Worm (Caenorhabditis elegans): ENCODE measurements around the gene F09B12.5.

The F09B12.5 gene

ce11 chrX:15056737-15057136 lies 27.8 kb upstream of the F09B12.5 start, which contains the start of gene H03G16.5:
Gene H03G16.5 (minus strand): TSS chrX:15056837.
- TF ChIP-seq aly-1 (tag; optimal IDR thresholded peaks at IDR 0.05): no peak
- no peak for TF ChIP-seq B0310.2 (tag; optimal IDR thresholded peaks at IDR 0.05)
- TF ChIP-seq ceh-36 (tag; optimal IDR thresholded peaks at IDR 0.05): no peak
- TF ChIP-seq sea-1 (GFP tag; conservative IDR thresholded peaks at IDR 0.05): no peak
- no peak for TF ChIP-seq F13C5.2 (tag; optimal IDR thresholded peaks at IDR 0.05)
- no peak for TF ChIP-seq ama-1 (optimal IDR thresholded peaks at IDR 0.05)
- TF ChIP-seq pes-1 (GFP tag; IDR thresholded peaks at IDR 0.05): no peak

ce11 chrX:15057900-15058299 lies 26.6 kb upstream of the F09B12.5 start:
- TF ChIP-seq ama-1 (optimal IDR thresholded peaks at IDR 0.05): no peak
- no peak for TF ChIP-seq tra-4 (tag; optimal IDR thresholded peaks at IDR 0.05)
- no peak for TF ChIP-seq aly-1 (tag; optimal IDR thresholded peaks at IDR 0.05)
- no peak for TF ChIP-seq tbx-11 (GFP tag; IDR thresholded peaks at IDR 0.05)
- no peak for TF ChIP-seq ceh-13 (GFP tag; optimal IDR thresholded peaks at IDR 0.05)
- TF ChIP-seq hnd-1 (tag; optimal IDR thresholded peaks at IDR 0.05): no peak
- TF ChIP-seq hmbx-1 (tag; optimal IDR thresholded peaks at IDR 0.05): no peak
- TF ChIP-seq pes-1 (GFP tag; IDR thresholded peaks at IDR 0.05): no peak

- no peak for TF ChIP-seq ama-1 (optimal IDR thresholded peaks at IDR 0.05)
- no peak for TF ChIP-seq ceh-13 (GFP tag; optimal IDR thresholded peaks at IDR 0.05)
- no peak for TF ChIP-seq hmbx-1 (tag; optimal IDR thresholded peaks at IDR 0.05)
- no peak for TF ChIP-seq aly-1 (tag; optimal IDR thresholded peaks at IDR 0.05)
- TF ChIP-seq tbx-37 (GFP tag; conservative IDR thresholded peaks at IDR 0.05): no peak
- TF ChIP-seq hnd-1 (tag; optimal IDR thresholded peaks at IDR 0.05): no peak
- no peak for TF ChIP-seq B0310.2 (tag; optimal IDR thresholded peaks at IDR 0.05)
These were observed 24.2 kb upstream of the F09B12.5 start, which contains the start of gene fbxa-96 for ce11 chrX:15060303-15060702. Gene fbxa-96 (minus strand): TSS chrX:15060403.

ce11 chrX:15069242-15069641 lies 15.3 kb upstream of the F09B12.5 start, which contains the start of gene mam-6:
Gene mam-6 (minus strand): TSS chrX:15069342.
- TF ChIP-seq flt-1 (GFP tag; IDR thresholded peaks at IDR 0.05) (no peak), hnd-1 (tag; optimal IDR thresholded peaks at IDR 0.05) (no peak), scrt-1 (GFP tag; IDR thresholded peaks at IDR 0.05) (no peak), F13C5.2 (tag; optimal IDR thresholded peaks at IDR 0.05) (no peak), tbx-11 (GFP tag; IDR thresholded peaks at IDR 0.05) (no peak), ceh-13 (GFP tag; optimal IDR thresholded peaks at IDR 0.05) (no peak), tbx-37 (GFP tag; conservative IDR thresholded peaks at IDR 0.05) (no peak), aly-1 (tag; optimal IDR thresholded peaks at IDR 0.05) (no peak), ets-7 (tag; optimal IDR thresholded peaks at IDR 0.05) (no peak), pes-1 (GFP tag; IDR thresholded peaks at IDR 0.05) (no peak), hmbx-1 (tag; optimal IDR thresholded peaks at IDR 0.05) (no peak), tra-4 (tag; optimal IDR thresholded peaks at IDR 0.05) (no peak), ceh-36 (tag; optimal IDR thresholded peaks at IDR 0.05) (no peak), B0310.2 (tag; optimal IDR thresholded peaks at IDR 0.05) (no peak), sea-1 (GFP tag; conservative IDR thresholded peaks at IDR 0.05) (no peak), ama-1 (optimal IDR thresholded peaks at IDR 0.05) (no peak), hmg-4 (GFP tag; optimal IDR thresholded peaks at IDR 0.05) (no peak)

- no peak for TF ChIP-seq tra-4 (tag; optimal IDR thresholded peaks at IDR 0.05)
- TF ChIP-seq aly-1 (tag; optimal IDR thresholded peaks at IDR 0.05): no peak
- TF ChIP-seq tbx-37 (GFP tag; conservative IDR thresholded peaks at IDR 0.05): no peak
These were observed 14.4 kb upstream of the F09B12.5 start for ce11 chrX:15070137-15070536.

- TF ChIP-seq tbx-37 (GFP tag; conservative IDR thresholded peaks at IDR 0.05): no peak
- TF ChIP-seq ceh-36 (tag; optimal IDR thresholded peaks at IDR 0.05): no peak
- TF ChIP-seq aly-1 (tag; optimal IDR thresholded peaks at IDR 0.05): no peak
- TF ChIP-seq sea-1 (GFP tag; conservative IDR thresholded peaks at IDR 0.05): no peak
- TF ChIP-seq pes-1 (GFP tag; IDR thresholded peaks at IDR 0.05): no peak
- no peak for TF ChIP-seq tra-4 (tag; optimal IDR thresholded peaks at IDR 0.05)
- no peak for TF ChIP-seq hmbx-1 (tag; optimal IDR thresholded peaks at IDR 0.05)
- no peak for TF ChIP-seq tbx-11 (GFP tag; IDR thresholded peaks at IDR 0.05)
- no peak for TF ChIP-seq hnd-1 (tag; optimal IDR thresholded peaks at IDR 0.05)
- no peak for TF ChIP-seq B0310.2 (tag; optimal IDR thresholded peaks at IDR 0.05)
- no peak for TF ChIP-seq ets-7 (tag; optimal IDR thresholded peaks at IDR 0.05)
- TF ChIP-seq F13C5.2 (tag; optimal IDR thresholded peaks at IDR 0.05): no peak
- no peak for TF ChIP-seq hmg-4 (GFP tag; optimal IDR thresholded peaks at IDR 0.05)
- no peak for TF ChIP-seq scrt-1 (GFP tag; IDR thresholded peaks at IDR 0.05)
- no peak for TF ChIP-seq flt-1 (GFP tag; IDR thresholded peaks at IDR 0.05)
- TF ChIP-seq ceh-13 (GFP tag; optimal IDR thresholded peaks at IDR 0.05): no peak
- TF ChIP-seq ama-1 (optimal IDR thresholded peaks at IDR 0.05): no peak
These were observed 11.6 kb upstream of the F09B12.5 start for ce11 chrX:15072877-15073276.

- TF ChIP-seq tbx-37 (GFP tag; conservative IDR thresholded peaks at IDR 0.05) (no peak), ama-1 (optimal IDR thresholded peaks at IDR 0.05) (no peak), ceh-13 (GFP tag; optimal IDR thresholded peaks at IDR 0.05) (no peak), sea-1 (GFP tag; conservative IDR thresholded peaks at IDR 0.05) (no peak), hmg-4 (GFP tag; optimal IDR thresholded peaks at IDR 0.05) (no peak), tbx-11 (GFP tag; IDR thresholded peaks at IDR 0.05) (no peak), scrt-1 (GFP tag; IDR thresholded peaks at IDR 0.05) (no peak), aly-1 (tag; optimal IDR thresholded peaks at IDR 0.05) (no peak), F13C5.2 (tag; optimal IDR thresholded peaks at IDR 0.05) (no peak), flt-1 (GFP tag; IDR thresholded peaks at IDR 0.05) (no peak), ets-7 (tag; optimal IDR thresholded peaks at IDR 0.05) (no peak), ceh-36 (tag; optimal IDR thresholded peaks at IDR 0.05) (no peak), pes-1 (GFP tag; IDR thresholded peaks at IDR 0.05) (no peak), tra-4 (tag; optimal IDR thresholded peaks at IDR 0.05) (no peak), B0310.2 (tag; optimal IDR thresholded peaks at IDR 0.05) (no peak), hmbx-1 (tag; optimal IDR thresholded peaks at IDR 0.05) (no peak)
These were observed 11.0 kb upstream of the F09B12.5 start for ce11 chrX:15073479-15073878.

- no peak for TF ChIP-seq pes-1 (GFP tag; IDR thresholded peaks at IDR 0.05)
- TF ChIP-seq flt-1 (GFP tag; IDR thresholded peaks at IDR 0.05): no peak
- TF ChIP-seq F13C5.2 (tag; optimal IDR thresholded peaks at IDR 0.05): no peak
- TF ChIP-seq tbx-11 (GFP tag; IDR thresholded peaks at IDR 0.05): no peak
- TF ChIP-seq tbx-37 (GFP tag; conservative IDR thresholded peaks at IDR 0.05): no peak
- TF ChIP-seq ets-7 (tag; optimal IDR thresholded peaks at IDR 0.05): no peak
- TF ChIP-seq tra-4 (tag; optimal IDR thresholded peaks at IDR 0.05): no peak
- TF ChIP-seq ceh-13 (GFP tag; optimal IDR thresholded peaks at IDR 0.05): no peak
These were observed 9.3 kb upstream of the F09B12.5 start for ce11 chrX:15075170-15075569.
